Fruit fly (Drosophila melanogaster): ENCODE measurements around the gene IleRS.
A peak's percentile ranks its signal among the peaks of the same experiment; 100 is the strongest.

Gene IleRS

dm6 chr3L:22267248-22267957, 21.1 kb upstream of the IleRS start, which contains the start of gene Csp (continued):
- TF ChIP-seq D (optimal IDR thresholded peaks at IDR 0.05) (no peak), D (GFP tag; optimal IDR thresholded peaks at IDR 0.05) (no peak), fru (optimal IDR thresholded peaks at IDR 0.05) (no peak), zen (tag; optimal IDR thresholded peaks at IDR 0.05) (peak; percentile 48), CG3065 (GFP tag; optimal IDR thresholded peaks at IDR 0.05) (no peak), Ada2b (GFP tag; IDR thresholded peaks at IDR 0.05) (no peak), Eip74EF (GFP tag; optimal IDR thresholded peaks at IDR 0.05) (peak in 1 of 2 experiments; percentile 29), Mes4 (GFP tag; optimal IDR thresholded peaks at IDR 0.05) (peak; percentile 37)

dm6 chr3L:22273529-22274301, 14.8 kb upstream of the IleRS start, which contains the start of gene Srpk79D:
Srpk79D (plus strand) TSS chr3L:22273985.
- no peak for TF ChIP-seq toy (GFP tag; IDR thresholded peaks at IDR 0.05)
- TF ChIP-seq row (GFP tag; IDR thresholded peaks at IDR 0.05): peak; percentile 57; the same call in 1 of the 3 replicates
- no peak for TF ChIP-seq chm (GFP tag; IDR thresholded peaks at IDR 0.05)
- TF ChIP-seq D19A (tag; optimal IDR thresholded peaks at IDR 0.05): peak; percentile 94
- 0 out of 2 replicates have a peak, but pooled peaks have one; percentile 11 for TF ChIP-seq vvl (GFP tag; IDR thresholded peaks at IDR 0.05)
- peak; percentile 57 for TF ChIP-seq sens (GFP tag)
- no peak for TF ChIP-seq CG15269 (tag; optimal IDR thresholded peaks at IDR 0.05)
- TF ChIP-seq bcd (GFP tag; optimal IDR thresholded peaks at IDR 0.05): no peak
- TF ChIP-seq Poxn (GFP tag; IDR thresholded peaks at IDR 0.05): no peak
- peak in 1 of 2 experiments; percentile 40 for TF ChIP-seq crp (GFP tag; optimal IDR thresholded peaks at IDR 0.05)
- no peak for TF ChIP-seq caup (GFP tag; optimal IDR thresholded peaks at IDR 0.05; ENCODE audit: severe bottlenecking)
- TF ChIP-seq sqz (GFP tag; optimal IDR thresholded peaks at IDR 0.05): no peak
- no peak for TF ChIP-seq Ssrp (tag; optimal IDR thresholded peaks at IDR 0.05)
- no peak for TF ChIP-seq mirr (GFP tag; optimal IDR thresholded peaks at IDR 0.05)
- no peak for TF ChIP-seq Dfd (GFP tag; optimal IDR thresholded peaks at IDR 0.05)
- TF ChIP-seq exex (tag; optimal IDR thresholded peaks at IDR 0.05): no peak
- TF ChIP-seq CG18599 (GFP tag; optimal IDR thresholded peaks at IDR 0.05): peak; percentile 25
- TF ChIP-seq CG11504 (tag; optimal IDR thresholded peaks at IDR 0.05): peak; percentile 8
- TF ChIP-seq Drgx (GFP tag; IDR thresholded peaks at IDR 0.05): no peak
- TF ChIP-seq chinmo (GFP tag; IDR thresholded peaks at IDR 0.05; ENCODE audit: partially characterized antibody): 0 out of 4 replicates have a peak, but pooled peaks have one; percentile 48
- TF ChIP-seq CG6791 (GFP tag; IDR thresholded peaks at IDR 0.05; ENCODE audit: partially characterized antibody): no peak
- TF ChIP-seq GATAe (GFP tag; conservative IDR thresholded peaks at IDR 0.05): no peak
- no peak for TF ChIP-seq CG2129 (GFP tag; IDR thresholded peaks at IDR 0.05; ENCODE audit: partially characterized antibody)
- TF ChIP-seq Atf3 (GFP tag; optimal IDR thresholded peaks at IDR 0.05): no peak
- TF ChIP-seq CG9797 (GFP tag; optimal IDR thresholded peaks at IDR 0.05): no peak
- peak; percentile 6 for TF ChIP-seq Elba2 (GFP tag; optimal IDR thresholded peaks at IDR 0.05)
- no peak for TF ChIP-seq jigr1 (GFP tag; IDR thresholded peaks at IDR 0.05)
- no peak for TF ChIP-seq nom (GFP tag; optimal IDR thresholded peaks at IDR 0.05)
- peak; percentile 24; the same call in 1 of the 2 replicates for TF ChIP-seq Xrp1 (GFP tag; IDR thresholded peaks at IDR 0.05)
- 0 out of 2 replicates have a peak, but pooled peaks have one; percentile 45 for TF ChIP-seq ara (GFP tag; IDR thresholded peaks at IDR 0.05)
- no peak for TF ChIP-seq B-H1 (GFP tag; IDR thresholded peaks at IDR 0.05)
- TF ChIP-seq CG12659 (GFP tag; optimal IDR thresholded peaks at IDR 0.05): no peak
- TF ChIP-seq Dip3 (GFP tag; optimal IDR thresholded peaks at IDR 0.05): no peak
- peak; percentile 96 for TF ChIP-seq CG15514 (GFP tag; optimal IDR thresholded peaks at IDR 0.05)
- TF ChIP-seq CG13123 (GFP tag; optimal IDR thresholded peaks at IDR 0.05): no peak
- no peak for TF ChIP-seq CG10979 (tag; optimal IDR thresholded peaks at IDR 0.05)
- TF ChIP-seq lmd (GFP tag; IDR thresholded peaks at IDR 0.05): no peak
- no peak for TF ChIP-seq zf30C (GFP tag; optimal IDR thresholded peaks at IDR 0.05)

Measured in whole organism, embryonic.